Worm (Caenorhabditis elegans) whole organism, late embryonic: ENCODE data around the gene cyp-33B1.

Source experiments
- C08G9.2 ChIP-seq: sonication (generic microtip); optimal IDR thresholded peaks from 2 replicates; lab custom pipeline; 2016; ENCODE audit warnings: mild to moderate bottlenecking, missing genetic modification characterization, moderate library complexity, missing compliant biosample characterization
- C38D4.7 ChIP-seq: fragments of 200-800 bp; sonication (Bioruptor generic); optimal IDR thresholded peaks from 2 replicates; lab custom pipeline; 2018; ENCODE audit warnings: mild to moderate bottlenecking, missing genetic modification characterization, moderate library complexity, missing compliant biosample characterization
- F13H6.1 ChIP-seq: sonication (generic microtip); optimal IDR thresholded peaks from 2 replicates; lab custom pipeline; 2016; ENCODE audit warnings: missing genetic modification characterization, missing compliant biosample characterization
- Y22D7AL.16 ChIP-seq: sonication (generic microtip); optimal IDR thresholded peaks from 2 replicates; lab custom pipeline; 2016; ENCODE audit warnings: missing genetic modification characterization, missing compliant biosample characterization
- ahr-1 ChIP-seq: sonication (generic microtip); optimal IDR thresholded peaks from 2 replicates; lab custom pipeline; 2016; ENCODE audit warnings: missing genetic modification characterization, missing compliant biosample characterization
- ceh-14 ChIP-seq: sonication (generic microtip); optimal IDR thresholded peaks from 2 replicates; lab custom pipeline; 2016; ENCODE audit warnings: missing genotype, missing genetic modification characterization, missing compliant biosample characterization
- ceh-19 ChIP-seq: fragments of 200-800 bp; sonication (Bioruptor generic); optimal IDR thresholded peaks from 2 replicates; lab custom pipeline; 2018; ENCODE audit warnings: mild to moderate bottlenecking, missing genetic modification characterization, missing compliant biosample characterization
- ceh-24 ChIP-seq: sonication (generic microtip); optimal IDR thresholded peaks from 2 replicates; lab custom pipeline; 2016; ENCODE audit warnings: mild to moderate bottlenecking, missing genetic modification characterization, missing compliant biosample characterization
- ceh-30 ChIP-seq: fragments of 150-350 bp; optimal IDR thresholded peaks from 2 replicates; lab custom pipeline; 2014; ENCODE audit warnings: missing biosample characterization, missing genetic modification characterization
- ceh-31 ChIP-seq: sonication (generic microtip); optimal IDR thresholded peaks from 2 replicates; lab custom pipeline; 2016; ENCODE audit warnings: missing genetic modification characterization, missing compliant biosample characterization
- ceh-34 ChIP-seq: sonication (generic microtip); optimal IDR thresholded peaks from 2 replicates; lab custom pipeline; 2016; ENCODE audit warnings: mild to moderate bottlenecking, missing genetic modification characterization, missing compliant biosample characterization
- ceh-48 ChIP-seq: sonication (generic microtip); optimal IDR thresholded peaks from 2 replicates; lab custom pipeline; 2016; ENCODE audit warnings: missing genetic modification characterization, inconsistent platforms, missing compliant biosample characterization
- dmd-4 ChIP-seq: sonication (generic microtip); optimal IDR thresholded peaks from 2 replicates; lab custom pipeline; 2016; ENCODE audit warnings: borderline replicate concordance, missing genetic modification characterization, missing compliant biosample characterization
- dve-1 ChIP-seq: sonication (generic microtip); optimal IDR thresholded peaks from 2 replicates; lab custom pipeline; 2017; ENCODE audit warnings: antibody characterized with exemption, mild to moderate bottlenecking, missing genetic modification characterization, missing compliant biosample characterization
- elt-2 ChIP-seq: sonication (generic microtip); optimal IDR thresholded peaks from 2 replicates; lab custom pipeline; 2016; ENCODE audit warnings: missing genetic modification reagents, missing genetic modification characterization, missing compliant biosample characterization
- elt-4 ChIP-seq: sonication (generic microtip); optimal IDR thresholded peaks from 2 replicates; lab custom pipeline; 2016; ENCODE audit warnings: missing genetic modification characterization, missing compliant biosample characterization
- ets-4 ChIP-seq: sonication (generic microtip); optimal IDR thresholded peaks from 2 replicates; lab custom pipeline; 2016; ENCODE audit warnings: missing genetic modification characterization, missing compliant biosample characterization
- fax-1 ChIP-seq: sonication (generic microtip); optimal IDR thresholded peaks from 2 replicates; lab custom pipeline; 2016; ENCODE audit warnings: missing genotype, missing genetic modification characterization, missing compliant biosample characterization
- fkh-6 ChIP-seq: sonication (generic microtip); optimal IDR thresholded peaks from 2 replicates; lab custom pipeline; 2016; ENCODE audit warnings: missing genetic modification characterization, missing compliant biosample characterization
- hlh-13 ChIP-seq: fragments of 200-800 bp; sonication (Bioruptor generic); optimal IDR thresholded peaks from 2 replicates; lab custom pipeline; 2018; ENCODE audit warnings: mild to moderate bottlenecking, missing genetic modification characterization, missing compliant biosample characterization
- hlh-15 ChIP-seq: sonication (generic microtip); optimal IDR thresholded peaks from 2 replicates; lab custom pipeline; 2016; ENCODE audit warnings: missing genetic modification characterization, missing compliant biosample characterization
- hlh-6 ChIP-seq: sonication (generic microtip); optimal IDR thresholded peaks from 2 replicates; lab custom pipeline; 2016; ENCODE audit warnings: missing genotype, missing genetic modification characterization, missing compliant biosample characterization
- lim-6 ChIP-seq: sonication (generic microtip); optimal IDR thresholded peaks from 2 replicates; lab custom pipeline; 2016; ENCODE audit warnings: missing genetic modification characterization, missing compliant biosample characterization
- madf-2 ChIP-seq: sonication (generic microtip); optimal IDR thresholded peaks from 2 replicates; lab custom pipeline; 2017; ENCODE audit warnings: missing genetic modification characterization, missing compliant biosample characterization
- mec-3 ChIP-seq: sonication (generic microtip); optimal IDR thresholded peaks from 2 replicates; lab custom pipeline; 2016; ENCODE audit warnings: borderline replicate concordance, missing genetic modification characterization, missing compliant biosample characterization
- nfya-1 ChIP-seq: sonication (generic microtip); optimal IDR thresholded peaks from 2 replicates; lab custom pipeline; 2017; ENCODE audit warnings: missing genetic modification characterization, mild to moderate bottlenecking, missing compliant biosample characterization, antibody characterized with exemption, moderate library complexity
- nhr-11 ChIP-seq: fragments of 150-350 bp; optimal IDR thresholded peaks from 2 replicates; lab custom pipeline; 2014; ENCODE audit warnings: missing biosample characterization, missing genetic modification characterization
- nhr-232 ChIP-seq: sonication (generic microtip); optimal IDR thresholded peaks from 2 replicates; lab custom pipeline; 2016; ENCODE audit warnings: missing genetic modification characterization, missing compliant biosample characterization
- npax-4 ChIP-seq: sonication (generic microtip); optimal IDR thresholded peaks from 2 replicates; lab custom pipeline; 2016; ENCODE audit warnings: missing genetic modification characterization, missing compliant biosample characterization
- pag-3 ChIP-seq: sonication (generic microtip); optimal IDR thresholded peaks from 2 replicates; lab custom pipeline; 2016; ENCODE audit warnings: missing compliant biosample characterization, missing genetic modification characterization, borderline replicate concordance
- pha-2 ChIP-seq: sonication (generic microtip); optimal IDR thresholded peaks from 2 replicates; lab custom pipeline; 2017; ENCODE audit warnings: mild to moderate bottlenecking, missing genetic modification characterization, missing compliant biosample characterization
- pha-4 ChIP-seq: fragments of 150-350 bp; optimal IDR thresholded peaks from 2 replicates; lab custom pipeline; 2018; ENCODE audit warnings: missing biosample characterization, missing genetic modification reagents, missing genetic modification characterization
- pqm-1 ChIP-seq: sonication (generic microtip); optimal IDR thresholded peaks from 2 replicates; lab custom pipeline; 2016; ENCODE audit warnings: missing genetic modification characterization, missing compliant biosample characterization
- pros-1 ChIP-seq: fragments of 150-350 bp; optimal IDR thresholded peaks from 2 replicates; lab custom pipeline; 2014; ENCODE audit warnings: missing biosample characterization, missing genetic modification reagents, missing genetic modification characterization
- rnt-1 ChIP-seq: sonication (generic microtip); optimal IDR thresholded peaks from 2 replicates; lab custom pipeline; 2016; ENCODE audit warnings: missing genetic modification characterization, missing compliant biosample characterization
- sox-2 ChIP-seq: fragments of 200-800 bp; sonication (Bioruptor generic); IDR thresholded peaks from 2 replicates; pipeline ENCODE4 v1.3.6; 2022; ENCODE audit warnings: missing genetic modification reagents, missing genetic modification characterization, missing compliant biosample characterization
- sox-4 ChIP-seq: sonication (generic microtip); optimal IDR thresholded peaks from 2 replicates; lab custom pipeline; 2017; ENCODE audit warnings: mild to moderate bottlenecking, missing genetic modification characterization, inconsistent platforms, missing compliant biosample characterization
- syd-9 ChIP-seq: sonication (generic microtip); optimal IDR thresholded peaks from 2 replicates; lab custom pipeline; 2016; ENCODE audit warnings: mild to moderate bottlenecking, missing genetic modification characterization, moderate library complexity, missing compliant biosample characterization
- zip-5 ChIP-seq: sonication (generic microtip); optimal IDR thresholded peaks from 2 replicates; lab custom pipeline; 2016; ENCODE audit warnings: missing genetic modification characterization, missing compliant biosample characterization

The cyp-33B1 gene

DNA sequence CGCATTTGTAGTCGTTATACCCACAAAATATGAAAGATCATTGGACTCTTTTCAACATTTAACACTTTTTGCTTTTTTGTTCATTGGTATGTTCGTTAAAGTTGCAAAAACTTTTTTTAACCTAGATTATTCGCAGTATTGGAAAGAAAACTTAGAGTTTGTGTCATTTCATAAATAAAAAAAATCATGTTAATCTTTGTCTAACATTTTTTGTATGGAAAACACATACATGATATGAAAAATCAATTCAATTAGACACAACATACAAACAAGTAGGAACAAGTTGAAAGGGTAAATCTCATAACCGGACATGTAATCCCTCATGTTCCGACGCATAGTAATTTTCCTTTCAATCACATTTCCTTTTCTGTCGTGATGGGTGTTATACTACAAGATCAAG is 40.0 kb upstream of the cyp-33B1 start, which contains the start of gene F59E11.2:
Gene F59E11.2, plus strand, starts transcription at position 301 of the 400 bp plus-strand sequence.
- TF ChIP-seq ets-4 (tag; lab: Kevin White, UChicago) (no peak), nhr-11 (tag; lab: Kevin White, UChicago) (no peak), dve-1 (tag; lab: Kevin White, UChicago) (no peak), ceh-48 (tag; lab: Kevin White, UChicago) (no peak), mec-3 (tag; lab: Kevin White, UChicago) (no peak), elt-2 (tag; lab: Kevin White, UChicago) (no peak), ceh-30 (tag; lab: Kevin White, UChicago) (no peak), nhr-232 (tag; lab: Kevin White, UChicago) (no peak), madf-2 (tag; lab: Kevin White, UChicago) (no peak), ceh-31 (tag; lab: Kevin White, UChicago) (no peak), nfya-1 (no peak)

ce11 chrV:9003291-9003690 is 37.8 kb upstream of the cyp-33B1 start, which contains the start of gene srx-1:
srx-1 (plus strand) TSS chrV:9003672.
- TF ChIP-seq fax-1 (tag; lab: Kevin White, UChicago) (no peak), ceh-19 (GFP tag; lab: Kevin White, UChicago) (no peak), mec-3 (tag; lab: Kevin White, UChicago) (no peak), elt-4 (tag; lab: Kevin White, UChicago) (no peak), F13H6.1 (tag; lab: Kevin White, UChicago) (no peak), nfya-1 (no peak), dmd-4 (tag; lab: Kevin White, UChicago) (no peak), C38D4.7 (GFP tag; lab: Kevin White, UChicago) (no peak), syd-9 (tag; lab: Kevin White, UChicago) (no peak), sox-4 (tag; lab: Kevin White, UChicago) (no peak), ahr-1 (tag; lab: Kevin White, UChicago) (no peak), madf-2 (tag; lab: Kevin White, UChicago) (no peak), ceh-14 (tag; lab: Kevin White, UChicago) (no peak), rnt-1 (no peak), ceh-48 (tag; lab: Kevin White, UChicago) (no peak), lim-6 (tag; lab: Kevin White, UChicago) (no peak)

- TF ChIP-seq pha-4 = no peak
- no peak for TF ChIP-seq pros-1 (tag; lab: Kevin White, UChicago)
- no peak for TF ChIP-seq pqm-1 (tag; lab: Kevin White, UChicago)
- TF ChIP-seq syd-9 (tag; lab: Kevin White, UChicago) = no peak
- no peak for TF ChIP-seq hlh-15 (tag; lab: Kevin White, UChicago)
Measured at ce11 chrV:9005243-9005642, 35.9 kb upstream of the cyp-33B1 start, which contains the start of gene srx-3. srx-3 (plus strand) TSS chrV:9005543.

DNA sequence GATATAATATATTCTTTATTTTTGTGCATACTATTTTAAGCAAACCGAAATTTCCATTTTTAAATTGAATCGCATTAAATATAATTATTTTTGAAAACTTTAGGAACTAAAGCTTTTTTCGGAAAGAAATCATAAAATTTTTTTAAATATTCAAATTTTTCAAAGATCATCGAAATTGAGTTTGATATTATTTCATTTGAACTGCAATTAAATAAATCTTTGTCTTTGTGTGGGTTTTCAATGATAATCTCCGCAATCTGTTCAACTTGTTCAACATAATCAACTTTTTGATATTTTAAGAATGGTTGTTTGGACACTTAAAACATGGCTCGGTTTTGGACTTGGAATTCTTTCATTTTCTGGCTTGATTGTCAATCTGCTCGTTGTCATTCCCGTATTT is 32.0 kb upstream of the cyp-33B1 start, which contains the start of gene srx-2:
Gene srx-2, plus strand, starts transcription at position 301 of the 400 bp plus-strand sequence.
- no peak for TF ChIP-seq nhr-232 (tag; lab: Kevin White, UChicago)
- no peak for TF ChIP-seq fkh-6
- TF ChIP-seq pag-3 = no peak

ce11 chrV:9013765-9014164 is 27.4 kb upstream of the cyp-33B1 start, which contains the start of gene srh-201:
srh-201 (minus strand) TSS chrV:9013865.
- TF ChIP-seq Y22D7AL.16 (tag; lab: Kevin White, UChicago) (no peak), pha-4 (no peak), syd-9 (tag; lab: Kevin White, UChicago) (no peak), sox-2 (GFP tag; lab: Robert Waterston, UW) (no peak), hlh-13 (GFP tag; lab: Kevin White, UChicago) (no peak), pha-2 (tag; lab: Kevin White, UChicago) (no peak), dve-1 (tag; lab: Kevin White, UChicago) (no peak), ceh-24 (tag; lab: Kevin White, UChicago) (no peak), npax-4 (no peak), fax-1 (tag; lab: Kevin White, UChicago) (no peak), C08G9.2 (tag; lab: Kevin White, UChicago) (no peak), ceh-34 (tag; lab: Kevin White, UChicago) (no peak), mec-3 (tag; lab: Kevin White, UChicago) (no peak), C38D4.7 (GFP tag; lab: Kevin White, UChicago) (no peak), hlh-6 (tag; lab: Kevin White, UChicago) (no peak), zip-5 (no peak), ceh-30 (tag; lab: Kevin White, UChicago) (no peak), ceh-48 (tag; lab: Kevin White, UChicago) (no peak)
